Worm (Caenorhabditis elegans) whole organism, L4/young adult: Measurements from ENCODE around the gene F53F1.2.

ENCODE experiments used
- W03F9.2 ChIP-seq: fragments of 150-350 bp; optimal IDR thresholded peaks from 2 replicates; lab custom pipeline; 2014; ENCODE audit warnings: missing biosample characterization, missing genetic modification characterization
- dao-5 ChIP-seq: sonication (generic microtip); optimal IDR thresholded peaks from 2 replicates; lab custom pipeline; 2016; ENCODE audit warnings: missing genotype, missing genetic modification characterization, moderate library complexity, missing compliant biosample characterization
- him-1 ChIP-seq: sonication (generic microtip); optimal IDR thresholded peaks from 2 replicates; lab custom pipeline; 2016; ENCODE audit warnings: missing genotype, missing genetic modification reagents, missing genetic modification characterization, missing compliant biosample characterization

DNA sequence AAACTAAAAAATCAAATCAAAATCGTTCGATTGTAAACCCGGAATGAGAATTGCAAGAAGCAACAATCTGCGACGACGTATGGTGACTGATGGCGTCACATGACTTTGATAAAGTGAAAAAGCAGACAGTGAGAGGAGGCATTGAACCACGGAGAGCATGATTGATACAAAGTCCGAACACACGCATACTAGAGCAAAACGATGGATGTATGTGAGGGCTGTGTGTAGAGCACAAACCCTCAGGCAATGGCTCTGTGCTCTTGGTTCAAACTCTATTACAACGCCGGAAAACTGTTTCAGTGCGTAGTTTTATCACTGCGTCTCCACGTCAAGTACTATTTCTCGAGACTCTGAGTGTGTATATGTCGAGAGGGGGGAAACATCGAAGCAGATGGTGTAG is 4.1 kb upstream of the F53F1.2 start:
- TF ChIP-seq dao-5 (no peak), him-1 (tag; lab: Kevin White, UChicago) (no peak), W03F9.2 (tag; lab: Kevin White, UChicago) (no peak)
